Worm (Caenorhabditis elegans) whole organism, late embryonic: ENCODE data around the gene T28H11.7.

Experiments
- C38D4.7 ChIP-seq: fragments of 200-800 bp; sonication (Bioruptor generic); optimal IDR thresholded peaks from 2 replicates; lab custom pipeline; 2018; ENCODE audit warnings: mild to moderate bottlenecking, missing genetic modification characterization, moderate library complexity, missing compliant biosample characterization
- K02D7.2 ChIP-seq: sonication (generic microtip); optimal IDR thresholded peaks from 2 replicates; lab custom pipeline; 2017; ENCODE audit warnings: mild to moderate bottlenecking, missing genetic modification characterization, missing compliant biosample characterization
- T23F11.4 ChIP-seq: fragments of 200-800 bp; sonication (Bioruptor generic); optimal IDR thresholded peaks from 2 replicates; lab custom pipeline; 2018; ENCODE audit warnings: mild to moderate bottlenecking, missing genetic modification characterization, missing compliant biosample characterization
- ceh-14 ChIP-seq: sonication (generic microtip); optimal IDR thresholded peaks from 2 replicates; lab custom pipeline; 2016; ENCODE audit warnings: missing genotype, missing genetic modification characterization, missing compliant biosample characterization
- ceh-18 ChIP-seq: sonication (generic microtip); optimal IDR thresholded peaks from 2 replicates; lab custom pipeline; 2016; ENCODE audit warnings: missing genetic modification characterization, missing compliant biosample characterization
- ceh-19 ChIP-seq: fragments of 200-800 bp; sonication (Bioruptor generic); optimal IDR thresholded peaks from 2 replicates; lab custom pipeline; 2018; ENCODE audit warnings: mild to moderate bottlenecking, missing genetic modification characterization, missing compliant biosample characterization
- ceh-24 ChIP-seq: sonication (generic microtip); optimal IDR thresholded peaks from 2 replicates; lab custom pipeline; 2016; ENCODE audit warnings: mild to moderate bottlenecking, missing genetic modification characterization, missing compliant biosample characterization
- ceh-30 ChIP-seq: fragments of 150-350 bp; optimal IDR thresholded peaks from 2 replicates; lab custom pipeline; 2014; ENCODE audit warnings: missing biosample characterization, missing genetic modification characterization
- ceh-31 ChIP-seq: sonication (generic microtip); optimal IDR thresholded peaks from 2 replicates; lab custom pipeline; 2016; ENCODE audit warnings: missing genetic modification characterization, missing compliant biosample characterization
- ceh-45 ChIP-seq: fragments of 200-800 bp; sonication (Bioruptor generic); IDR thresholded peaks from 2 replicates; pipeline ENCODE4 v1.3.6; 2022; ENCODE audit warnings: missing genetic modification reagents, missing genetic modification characterization, missing compliant biosample characterization
- ceh-6 ChIP-seq: fragments of 200-800 bp; sonication (Bioruptor generic); optimal IDR thresholded peaks from 2 replicates; lab custom pipeline; 2018; ENCODE audit warnings: mild to moderate bottlenecking, missing genetic modification characterization, missing compliant biosample characterization
- che-1 ChIP-seq: sonication (generic microtip); optimal IDR thresholded peaks from 2 replicates; lab custom pipeline; 2016; ENCODE audit warnings: mild to moderate bottlenecking, missing genetic modification characterization, missing compliant biosample characterization
- dmd-4 ChIP-seq: sonication (generic microtip); optimal IDR thresholded peaks from 2 replicates; lab custom pipeline; 2016; ENCODE audit warnings: borderline replicate concordance, missing genetic modification characterization, missing compliant biosample characterization
- dve-1 ChIP-seq: sonication (generic microtip); optimal IDR thresholded peaks from 2 replicates; lab custom pipeline; 2017; ENCODE audit warnings: antibody characterized with exemption, mild to moderate bottlenecking, missing genetic modification characterization, missing compliant biosample characterization
- elt-4 ChIP-seq: sonication (generic microtip); optimal IDR thresholded peaks from 2 replicates; lab custom pipeline; 2016; ENCODE audit warnings: missing genetic modification characterization, missing compliant biosample characterization
- ets-4 ChIP-seq: sonication (generic microtip); optimal IDR thresholded peaks from 2 replicates; lab custom pipeline; 2016; ENCODE audit warnings: missing genetic modification characterization, missing compliant biosample characterization
- eyg-1 ChIP-seq: sonication (generic microtip); optimal IDR thresholded peaks from 2 replicates; lab custom pipeline; 2016; ENCODE audit warnings: missing genotype, missing genetic modification characterization, missing compliant biosample characterization
- fax-1 ChIP-seq: sonication (generic microtip); optimal IDR thresholded peaks from 2 replicates; lab custom pipeline; 2016; ENCODE audit warnings: missing genotype, missing genetic modification characterization, missing compliant biosample characterization
- gmeb-2 ChIP-seq: sonication (generic microtip); optimal IDR thresholded peaks from 2 replicates; lab custom pipeline; 2016; ENCODE audit warnings: missing genetic modification characterization, inconsistent platforms, missing compliant biosample characterization
- hlh-13 ChIP-seq: fragments of 200-800 bp; sonication (Bioruptor generic); optimal IDR thresholded peaks from 2 replicates; lab custom pipeline; 2018; ENCODE audit warnings: mild to moderate bottlenecking, missing genetic modification characterization, missing compliant biosample characterization
- hlh-30 ChIP-seq: sonication (generic microtip); optimal IDR thresholded peaks from 2 replicates; lab custom pipeline; 2017; ENCODE audit warnings: antibody characterized with exemption, missing genetic modification characterization, missing compliant biosample characterization; ENCODE audit not compliant: insufficient read depth
- hlh-6 ChIP-seq: sonication (generic microtip); optimal IDR thresholded peaks from 2 replicates; lab custom pipeline; 2016; ENCODE audit warnings: missing genotype, missing genetic modification characterization, missing compliant biosample characterization
- hlh-8 ChIP-seq: sonication (generic microtip); optimal IDR thresholded peaks from 2 replicates; lab custom pipeline; 2016; ENCODE audit warnings: missing genotype, missing genetic modification characterization, missing compliant biosample characterization
- mec-3 ChIP-seq: sonication (generic microtip); optimal IDR thresholded peaks from 2 replicates; lab custom pipeline; 2016; ENCODE audit warnings: borderline replicate concordance, missing genetic modification characterization, missing compliant biosample characterization
- nfya-1 ChIP-seq: sonication (generic microtip); optimal IDR thresholded peaks from 2 replicates; lab custom pipeline; 2017; ENCODE audit warnings: missing genetic modification characterization, mild to moderate bottlenecking, missing compliant biosample characterization, antibody characterized with exemption, moderate library complexity
- nhr-11 ChIP-seq: fragments of 150-350 bp; optimal IDR thresholded peaks from 2 replicates; lab custom pipeline; 2014; ENCODE audit warnings: missing biosample characterization, missing genetic modification characterization
- nhr-232 ChIP-seq: sonication (generic microtip); optimal IDR thresholded peaks from 2 replicates; lab custom pipeline; 2016; ENCODE audit warnings: missing genetic modification characterization, missing compliant biosample characterization
- pag-3 ChIP-seq: sonication (generic microtip); optimal IDR thresholded peaks from 2 replicates; lab custom pipeline; 2016; ENCODE audit warnings: missing compliant biosample characterization, missing genetic modification characterization, borderline replicate concordance
- pax-1 ChIP-seq: fragments of 150-350 bp; optimal IDR thresholded peaks from 2 replicates; lab custom pipeline; 2014; ENCODE audit warnings: missing biosample characterization, missing genetic modification characterization
- pqm-1 ChIP-seq: sonication (generic microtip); optimal IDR thresholded peaks from 2 replicates; lab custom pipeline; 2016; ENCODE audit warnings: missing genetic modification characterization, missing compliant biosample characterization
- pros-1 ChIP-seq: fragments of 150-350 bp; optimal IDR thresholded peaks from 2 replicates; lab custom pipeline; 2014; ENCODE audit warnings: missing biosample characterization, missing genetic modification reagents, missing genetic modification characterization
- sox-2 ChIP-seq: fragments of 200-800 bp; sonication (Bioruptor generic); IDR thresholded peaks from 2 replicates; pipeline ENCODE4 v1.3.6; 2022; ENCODE audit warnings: missing genetic modification reagents, missing genetic modification characterization, missing compliant biosample characterization
- sox-4 ChIP-seq: sonication (generic microtip); optimal IDR thresholded peaks from 2 replicates; lab custom pipeline; 2017; ENCODE audit warnings: mild to moderate bottlenecking, missing genetic modification characterization, inconsistent platforms, missing compliant biosample characterization
- tbx-2 ChIP-seq: sonication (generic microtip); optimal IDR thresholded peaks from 2 replicates; lab custom pipeline; 2016; ENCODE audit warnings: missing genetic modification characterization, missing compliant biosample characterization
- unc-3 ChIP-seq, 2 experiments: fragments of 200-800 bp in 1 of 2; sonication (Bioruptor generic) in 1 of 2; sonication (generic microtip) in 1 of 2; conservative IDR thresholded peaks in 1 of 2; optimal IDR thresholded peaks in 1 of 2; 2 replicates each; pipeline versions ENCODE4 v1.3.6 to Lab custom; 2016 to 2022; ENCODE audit warnings: missing compliant biosample characterization in 2 of 2, missing genetic modification characterization in 2 of 2, missing genetic modification reagents in 1 of 2
- unc-42 ChIP-seq: sonication (generic microtip); optimal IDR thresholded peaks from 2 replicates; lab custom pipeline; 2016; ENCODE audit warnings: missing genotype, missing genetic modification characterization, missing compliant biosample characterization
- unc-55 ChIP-seq: sonication (generic microtip); optimal IDR thresholded peaks from 2 replicates; lab custom pipeline; 2017; ENCODE audit warnings: missing biosample characterization, missing genetic modification reagents, missing genetic modification characterization
- unc-86 ChIP-seq: sonication (generic microtip); optimal IDR thresholded peaks from 2 replicates; lab custom pipeline; 2016; ENCODE audit warnings: missing genetic modification characterization, missing compliant biosample characterization
- zip-5 ChIP-seq: sonication (generic microtip); optimal IDR thresholded peaks from 2 replicates; lab custom pipeline; 2016; ENCODE audit warnings: missing genetic modification characterization, missing compliant biosample characterization

T28H11.7 gene

ce11 chrIV:4988531-4988930 lies 28.4 kb downstream of the T28H11.7 start, which contains the start of gene E03H12.7:
Gene E03H12.7, minus strand, starts transcription at chrIV:4988631.
- TF ChIP-seq hlh-13, result no peak
- TF ChIP-seq K02D7.2 (tag; lab: Kevin White, UChicago), result no peak
- TF ChIP-seq C38D4.7 (GFP tag; lab: Kevin White, UChicago), result no peak
- TF ChIP-seq ceh-31 (tag; lab: Kevin White, UChicago), result no peak
- TF ChIP-seq tbx-2, result no peak
- TF ChIP-seq pqm-1 (tag; lab: Kevin White, UChicago), result no peak
- no peak for TF ChIP-seq ceh-24
- TF ChIP-seq gmeb-2 (tag; lab: Kevin White, UChicago), result no peak
- no peak for TF ChIP-seq sox-2
- TF ChIP-seq pax-1 (tag; lab: Kevin White, UChicago), result no peak
- TF ChIP-seq ceh-45 (GFP tag; lab: Robert Waterston, UW), result no peak
- no peak for TF ChIP-seq unc-3 (GFP tag; conservative IDR thresholded peaks at IDR 0.05; lab: Robert Waterston, UW)
- TF ChIP-seq unc-3 (tag; optimal IDR thresholded peaks at IDR 0.05; lab: Kevin White, UChicago), result no peak
- TF ChIP-seq pag-3 (tag; lab: Kevin White, UChicago), result no peak
- TF ChIP-seq dmd-4 (tag; lab: Kevin White, UChicago), result no peak
- no peak for TF ChIP-seq hlh-6 (tag; lab: Kevin White, UChicago)
- TF ChIP-seq elt-4 (tag; lab: Kevin White, UChicago), result no peak
- TF ChIP-seq unc-55 (GFP tag; lab: Kevin White, UChicago), result no peak

ce11 chrIV:4986246-4986645 lies 30.7 kb downstream of the T28H11.7 start, which contains the start of gene clec-177:
Gene clec-177, plus strand, starts transcription at chrIV:4986546.
- no peak for TF ChIP-seq zip-5 (tag; lab: Kevin White, UChicago)
- TF ChIP-seq ceh-14 (tag; lab: Kevin White, UChicago), result no peak
- no peak for TF ChIP-seq unc-86 (tag; lab: Kevin White, UChicago)
- no peak for TF ChIP-seq hlh-13
- TF ChIP-seq pros-1 (tag; lab: Kevin White, UChicago), result no peak
- no peak for TF ChIP-seq eyg-1 (tag; lab: Kevin White, UChicago)
- no peak for TF ChIP-seq che-1 (tag; lab: Kevin White, UChicago)
- no peak for TF ChIP-seq dve-1
- TF ChIP-seq K02D7.2 (tag; lab: Kevin White, UChicago), result no peak
- no peak for TF ChIP-seq unc-42 (tag; lab: Kevin White, UChicago)
- TF ChIP-seq nfya-1 (tag; lab: Kevin White, UChicago), result no peak
- TF ChIP-seq hlh-30 (tag; lab: Kevin White, UChicago), result no peak
- no peak for TF ChIP-seq ceh-19 (GFP tag; lab: Kevin White, UChicago)
- TF ChIP-seq C38D4.7 (GFP tag; lab: Kevin White, UChicago), result no peak
- no peak for TF ChIP-seq mec-3 (tag; lab: Kevin White, UChicago)

- TF ChIP-seq sox-4 (tag; lab: Kevin White, UChicago), result no peak
- no peak for TF ChIP-seq ets-4 (tag; lab: Kevin White, UChicago)
- no peak for TF ChIP-seq pqm-1 (tag; lab: Kevin White, UChicago)
- no peak for TF ChIP-seq hlh-8 (tag; lab: Kevin White, UChicago)
- no peak for TF ChIP-seq nhr-11 (tag; lab: Kevin White, UChicago)
- TF ChIP-seq ceh-6 (GFP tag; lab: Kevin White, UChicago), result no peak
- no peak for TF ChIP-seq ceh-30 (tag; lab: Kevin White, UChicago)
- TF ChIP-seq unc-3 (GFP tag; conservative IDR thresholded peaks at IDR 0.05; lab: Robert Waterston, UW), result no peak
- TF ChIP-seq unc-3 (tag; optimal IDR thresholded peaks at IDR 0.05; lab: Kevin White, UChicago), result no peak
- no peak for TF ChIP-seq ceh-18
- TF ChIP-seq sox-2, result no peak
- TF ChIP-seq pax-1 (tag; lab: Kevin White, UChicago), result no peak
- TF ChIP-seq unc-42 (tag; lab: Kevin White, UChicago), result no peak
- no peak for TF ChIP-seq T23F11.4 (GFP tag; lab: Kevin White, UChicago)
- no peak for TF ChIP-seq nhr-232 (tag; lab: Kevin White, UChicago)
- no peak for TF ChIP-seq fax-1 (tag; lab: Kevin White, UChicago)
- no peak for TF ChIP-seq pag-3 (tag; lab: Kevin White, UChicago)
- TF ChIP-seq hlh-30 (tag; lab: Kevin White, UChicago), result no peak
- no peak for TF ChIP-seq dmd-4 (tag; lab: Kevin White, UChicago)
- TF ChIP-seq unc-86 (tag; lab: Kevin White, UChicago), result no peak
Measured at ce11 chrIV:4983746-4984145, 33.2 kb downstream of the T28H11.7 start, which contains the start of gene clec-176. Gene clec-176, plus strand, starts transcription at chrIV:4984046.
